Fruit fly (Drosophila melanogaster) S2 (cell line): ENCODE results near the gene Dic1.

Source experiments
- CG8478 ChIP-seq: fragments of >200 bp; optimal IDR thresholded peaks from 2 replicates; lab custom pipeline; 2018
- CTCF ChIP-seq, 2 experiments: fragments of >200 bp; optimal IDR thresholded peaks; 2 replicates each; lab custom pipeline; 2018

DNA sequence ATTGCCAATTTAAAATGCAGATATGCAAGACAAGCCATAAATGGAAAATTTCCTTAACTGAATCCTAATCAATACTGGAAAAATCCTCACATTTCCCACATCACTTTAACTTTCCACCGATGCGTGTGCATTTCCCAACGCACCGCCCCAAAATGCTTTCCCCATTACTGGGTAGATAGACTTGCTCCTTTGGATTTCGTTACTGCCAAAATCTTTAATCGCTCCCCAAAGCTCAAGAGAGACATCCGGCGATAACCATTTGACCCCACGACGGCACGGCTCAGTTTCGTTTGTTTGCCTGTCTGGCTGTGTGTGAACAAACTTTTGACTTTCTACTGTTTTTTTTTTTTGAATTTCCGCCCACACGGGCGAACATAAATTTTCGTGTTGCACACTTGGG lies 25.8 kb downstream of the Dic1 start:
- TF ChIP-seq CTCF (optimal IDR thresholded peaks at IDR 0.05; lab: Kevin White, UChicago) (no peak), CG8478 (lab: Kevin White, UChicago) (no peak)
